Worm (Caenorhabditis elegans) whole organism, L3 larva: Measurements from ENCODE around the gene srx-16.

Experiments used
- ama-1 ChIP-seq: fragments of 150-350 bp; optimal IDR thresholded peaks from 2 replicates; lab custom pipeline; 2018
- fos-1 ChIP-seq: fragments of 150-350 bp; optimal IDR thresholded peaks from 2 replicates; lab custom pipeline; 2014; ENCODE audit warnings: missing biosample characterization, missing genetic modification characterization

ce11 chrV:6928938-6929337 lies 47.2 kb upstream of the srx-16 start, which contains the start of gene unc-68:
- no peak for TF ChIP-seq fos-1 (tag; lab: Kevin White, UChicago)
- no peak for TF ChIP-seq ama-1 (lab: Kevin White, UChicago)
